Worm (Caenorhabditis elegans) whole organism, young adult: Measurements from ENCODE around the gene ZK1307.2.

Source experiments
- B0261.1 ChIP-seq: sonication (generic microtip); optimal IDR thresholded peaks from 2 replicates; lab custom pipeline; 2016; ENCODE audit warnings: mild to moderate bottlenecking, missing genetic modification characterization, moderate library complexity, missing compliant biosample characterization
- C06A6.2 ChIP-seq: fragments of 200-800 bp; sonication (Bioruptor generic); conservative IDR thresholded peaks from 2 replicates; pipeline ENCODE4 v1.3.6; 2022; ENCODE audit warnings: missing genetic modification characterization, missing compliant biosample characterization
- F22D6.2 ChIP-seq: sonication (generic microtip); optimal IDR thresholded peaks from 2 replicates; lab custom pipeline; 2016; ENCODE audit warnings: mild to moderate bottlenecking, missing genetic modification characterization, missing compliant biosample characterization
- F23B12.7 ChIP-seq: sonication (generic microtip); optimal IDR thresholded peaks from 2 replicates; lab custom pipeline; 2017; ENCODE audit warnings: missing genetic modification characterization, mild to moderate bottlenecking, missing compliant biosample characterization, antibody characterized with exemption, moderate library complexity; ENCODE audit not compliant: insufficient read depth
- F37B4.10 ChIP-seq: fragments of 200-800 bp; sonication (Bioruptor generic); IDR thresholded peaks from 2 replicates; pipeline ENCODE4 v1.3.6; 2022; ENCODE audit warnings: missing genetic modification characterization, missing compliant biosample characterization
- K11D2.4 ChIP-seq: fragments of 200-800 bp; sonication (Bioruptor generic); IDR thresholded peaks from 2 replicates; pipeline ENCODE4 v1.3.6; 2022; ENCODE audit warnings: missing genetic modification reagents, missing genetic modification characterization, missing compliant biosample characterization
- ama-1 ChIP-seq, 3 experiments: fragments of 150-350 bp in 1 of 3; sonication (generic microtip) in 2 of 3; optimal IDR thresholded peaks; 2 replicates each; lab custom pipeline; 2014 to 2018; ENCODE audit warnings: missing biosample characterization in 2 of 3, missing genetic modification characterization in 2 of 3, missing genetic modification reagents in 2 of 3
- athp-1 ChIP-seq: sonication (generic microtip); optimal IDR thresholded peaks from 2 replicates; lab custom pipeline; 2017; ENCODE audit warnings: mild to moderate bottlenecking, missing genetic modification characterization, missing compliant biosample characterization
- cebp-1 ChIP-seq, 2 experiments: fragments of 200-800 bp in 1 of 2; sonication (Bioruptor generic) in 1 of 2; sonication (generic microtip) in 1 of 2; IDR thresholded peaks in 1 of 2; optimal IDR thresholded peaks in 1 of 2; 2 replicates each; pipeline versions ENCODE4 v1.3.6 to Lab custom; 2017 to 2022; ENCODE audit warnings: missing compliant biosample characterization in 2 of 2, missing genetic modification characterization in 2 of 2, mild to moderate bottlenecking in 1 of 2, missing genetic modification reagents in 1 of 2, moderate library complexity in 1 of 2
- ceh-100 ChIP-seq: fragments of 200-800 bp; sonication (Bioruptor generic); IDR thresholded peaks from 2 replicates; pipeline ENCODE4 v1.3.6; 2022; ENCODE audit warnings: missing genetic modification reagents, missing genetic modification characterization, missing compliant biosample characterization
- ceh-40 ChIP-seq: fragments of 200-800 bp; sonication (Bioruptor generic); IDR thresholded peaks from 2 replicates; pipeline ENCODE4 v1.3.6; 2022; ENCODE audit warnings: missing genetic modification characterization, missing compliant biosample characterization
- ceh-58 ChIP-seq: fragments of 200-800 bp; sonication (Bioruptor generic); IDR thresholded peaks from 2 replicates; pipeline ENCODE4 v1.3.6; 2022; ENCODE audit warnings: missing genetic modification characterization, missing compliant biosample characterization
- ceh-79 ChIP-seq: sonication (generic microtip); optimal IDR thresholded peaks from 2 replicates; lab custom pipeline; 2017; ENCODE audit warnings: mild to moderate bottlenecking, missing genetic modification characterization, missing compliant biosample characterization
- ceh-91 ChIP-seq: fragments of 200-800 bp; sonication (Bioruptor generic); IDR thresholded peaks from 2 replicates; pipeline ENCODE4 v1.3.6; 2022; ENCODE audit warnings: missing genetic modification reagents, missing genetic modification characterization, missing compliant biosample characterization
- die-1 ChIP-seq: sonication (generic microtip); optimal IDR thresholded peaks from 2 replicates; lab custom pipeline; 2016; ENCODE audit warnings: missing genotype, mild to moderate bottlenecking, missing genetic modification characterization, missing compliant biosample characterization
- dox-1 ChIP-seq: fragments of 200-800 bp; sonication (Bioruptor generic); IDR thresholded peaks from 2 replicates; pipeline ENCODE4 v1.3.6; 2022; ENCODE audit warnings: missing genetic modification reagents, missing genetic modification characterization, missing compliant biosample characterization
- dpl-1 ChIP-seq: fragments of 150-350 bp; optimal IDR thresholded peaks from 2 replicates; lab custom pipeline; 2014; ENCODE audit warnings: missing biosample characterization, missing genetic modification reagents, missing genetic modification characterization
- efl-1 ChIP-seq: fragments of 150-350 bp; optimal IDR thresholded peaks from 2 replicates; lab custom pipeline; 2014; ENCODE audit warnings: missing biosample characterization, missing genetic modification reagents, missing genetic modification characterization
- fkh-3 ChIP-seq: sonication (generic microtip); optimal IDR thresholded peaks from 2 replicates; lab custom pipeline; 2016; ENCODE audit warnings: mild to moderate bottlenecking, missing genetic modification characterization, missing compliant biosample characterization
- hlh-26 ChIP-seq: fragments of 200-800 bp; sonication (Bioruptor generic); conservative IDR thresholded peaks from 2 replicates; pipeline ENCODE4 v1.3.6; 2022; ENCODE audit warnings: missing genetic modification reagents, missing genetic modification characterization, missing compliant biosample characterization
- hmg-1.2 ChIP-seq: fragments of 200-800 bp; sonication (Bioruptor generic); IDR thresholded peaks from 2 replicates; pipeline ENCODE4 v1.3.6; 2022; ENCODE audit warnings: missing genetic modification reagents, missing genetic modification characterization, missing compliant biosample characterization
- let-607 ChIP-seq, 2 experiments: fragments of 200-800 bp in 1 of 2; sonication (Bioruptor generic) in 1 of 2; sonication (generic microtip) in 1 of 2; optimal IDR thresholded peaks; 2 replicates each; lab custom pipeline; 2016 to 2018; ENCODE audit warnings: mild to moderate bottlenecking in 2 of 2, missing compliant biosample characterization in 2 of 2, missing genetic modification characterization in 2 of 2, moderate library complexity in 2 of 2, missing genotype in 1 of 2
- madf-10 ChIP-seq: sonication (generic microtip); optimal IDR thresholded peaks from 2 replicates; lab custom pipeline; 2016; ENCODE audit warnings: mild to moderate bottlenecking, missing genetic modification characterization, missing compliant biosample characterization
- madf-3 ChIP-seq: fragments of 200-800 bp; sonication (Bioruptor generic); IDR thresholded peaks from 2 replicates; pipeline ENCODE4 v1.3.6; 2022; ENCODE audit warnings: missing genetic modification reagents, missing genetic modification characterization, missing compliant biosample characterization
- madf-6 ChIP-seq: fragments of 200-800 bp; sonication (Bioruptor generic); IDR thresholded peaks from 2 replicates; pipeline ENCODE4 v1.3.6; 2022; ENCODE audit warnings: missing genetic modification reagents, missing genetic modification characterization, missing compliant biosample characterization
- mcd-1 ChIP-seq: fragments of 200-800 bp; sonication (Bioruptor generic); IDR thresholded peaks from 2 replicates; pipeline ENCODE4 v1.3.6; 2022; ENCODE audit warnings: missing genetic modification reagents, missing genetic modification characterization, missing compliant biosample characterization
- mes-4 ChIP-seq: sonication (generic microtip); optimal IDR thresholded peaks from 2 replicates; lab custom pipeline; 2016; ENCODE audit warnings: missing genotype, missing genetic modification characterization, missing compliant biosample characterization
- nfyb-1 ChIP-seq: fragments of 200-800 bp; sonication (Bioruptor generic); IDR thresholded peaks from 2 replicates; pipeline ENCODE4 v1.3.6; 2022; ENCODE audit warnings: missing genetic modification reagents, missing genetic modification characterization, missing compliant biosample characterization
- nhr-120 ChIP-seq: fragments of 200-800 bp; sonication (Bioruptor generic); IDR thresholded peaks from 2 replicates; pipeline ENCODE4 v1.3.6; 2022; ENCODE audit warnings: missing genetic modification characterization, missing compliant biosample characterization
- nhr-80 ChIP-seq: sonication (generic microtip); optimal IDR thresholded peaks from 2 replicates; lab custom pipeline; 2016; ENCODE audit warnings: missing genetic modification characterization, missing compliant biosample characterization
- nhr-90 ChIP-seq: sonication (generic microtip); optimal IDR thresholded peaks from 2 replicates; lab custom pipeline; 2016; ENCODE audit warnings: missing genotype, mild to moderate bottlenecking, missing genetic modification characterization, missing compliant biosample characterization
- rcor-1 ChIP-seq: fragments of 200-800 bp; sonication (Bioruptor generic); IDR thresholded peaks from 2 replicates; pipeline ENCODE4 v1.3.6; 2022; ENCODE audit warnings: missing genetic modification reagents, missing genetic modification characterization, missing compliant biosample characterization
- repo-1 ChIP-seq: sonication (generic microtip); optimal IDR thresholded peaks from 2 replicates; lab custom pipeline; 2017; ENCODE audit warnings: mild to moderate bottlenecking, missing genetic modification characterization, missing compliant biosample characterization
- rpc-1 ChIP-seq, 2 experiments: fragments of 150-350 bp in 1 of 2; sonication (generic microtip) in 1 of 2; optimal IDR thresholded peaks; 2 replicates each; lab custom pipeline; 2014 to 2018; ENCODE audit warnings: missing biosample characterization in 1 of 2, missing genetic modification characterization in 1 of 2, missing genetic modification reagents in 1 of 2, missing genotype in 1 of 2
- snpc-1.1 ChIP-seq: sonication (generic microtip); optimal IDR thresholded peaks from 2 replicates; lab custom pipeline; 2017; ENCODE audit warnings: missing genetic modification characterization, mild to moderate bottlenecking, missing compliant biosample characterization, antibody characterized with exemption, moderate library complexity, missing genotype, missing genetic modification reagents; ENCODE audit not compliant: insufficient read depth
- tbp1 ChIP-seq: fragments of 200-800 bp; sonication (Bioruptor generic); optimal IDR thresholded peaks from 2 replicates; lab custom pipeline; 2018; ENCODE audit warnings: mild to moderate bottlenecking, missing genetic modification characterization, missing compliant biosample characterization
- tlf-1 ChIP-seq: fragments of 200-800 bp; sonication (Bioruptor generic); optimal IDR thresholded peaks from 2 replicates; lab custom pipeline; 2018; ENCODE audit warnings: mild to moderate bottlenecking, missing genetic modification characterization, missing compliant biosample characterization
- xnd-1 ChIP-seq: sonication (generic microtip); optimal IDR thresholded peaks from 2 replicates; lab custom pipeline; 2016; ENCODE audit warnings: missing genotype, missing genetic modification reagents, missing genetic modification characterization, missing compliant biosample characterization
- zim-3 ChIP-seq: sonication (generic microtip); optimal IDR thresholded peaks from 2 replicates; lab custom pipeline; 2017; ENCODE audit warnings: mild to moderate bottlenecking, missing genetic modification characterization, moderate library complexity, missing compliant biosample characterization
- ztf-6 ChIP-seq: fragments of 200-800 bp; sonication (Bioruptor generic); IDR thresholded peaks from 2 replicates; pipeline ENCODE4 v1.3.6; 2022; ENCODE audit warnings: missing genetic modification reagents, missing genetic modification characterization, missing compliant biosample characterization

Gene ZK1307.2

ce11 chrII:9605954-9606353, 47.8 kb downstream of the ZK1307.2 start:
- TF ChIP-seq ama-1 (optimal IDR thresholded peaks at IDR 0.05; lab: Kevin White, UChicago): no peak
- no peak for TF ChIP-seq ama-1 (GFP tag; optimal IDR thresholded peaks at IDR 0.05; lab: Kevin White, UChicago)
- 0 out of 2 replicates have a peak, but pooled peaks have one; percentile 30 for TF ChIP-seq K11D2.4

- TF ChIP-seq C06A6.2 (GFP tag; lab: Robert Waterston, UW) (no peak), dox-1 (GFP tag; lab: Robert Waterston, UW) (no peak), rpc-1 (optimal IDR thresholded peaks at IDR 0.05; lab: Kevin White, UChicago) (no peak), rpc-1 (tag; optimal IDR thresholded peaks at IDR 0.05; lab: Kevin White, UChicago) (no peak), madf-6 (GFP tag; lab: Robert Waterston, UW) (no peak), F23B12.7 (tag; lab: Kevin White, UChicago) (no peak), xnd-1 (tag; lab: Kevin White, UChicago) (no peak), ceh-100 (GFP tag; lab: Robert Waterston, UW) (no peak), mes-4 (tag; lab: Kevin White, UChicago) (no peak), mcd-1 (GFP tag; lab: Robert Waterston, UW) (no peak), madf-3 (GFP tag; lab: Robert Waterston, UW) (no peak), ceh-91 (GFP tag; lab: Robert Waterston, UW) (no peak), die-1 (tag; lab: Kevin White, UChicago) (no peak), nhr-120 (GFP tag; lab: Robert Waterston, UW) (no peak), tlf-1 (GFP tag; lab: Kevin White, UChicago) (no peak), nhr-80 (tag; lab: Kevin White, UChicago) (no peak)
These were observed 48.4 kb downstream of the ZK1307.2 start, which contains the start of gene nhr-19 for ce11 chrII:9605336-9605735. Gene nhr-19 (minus strand): TSS chrII:9605526.

DNA sequence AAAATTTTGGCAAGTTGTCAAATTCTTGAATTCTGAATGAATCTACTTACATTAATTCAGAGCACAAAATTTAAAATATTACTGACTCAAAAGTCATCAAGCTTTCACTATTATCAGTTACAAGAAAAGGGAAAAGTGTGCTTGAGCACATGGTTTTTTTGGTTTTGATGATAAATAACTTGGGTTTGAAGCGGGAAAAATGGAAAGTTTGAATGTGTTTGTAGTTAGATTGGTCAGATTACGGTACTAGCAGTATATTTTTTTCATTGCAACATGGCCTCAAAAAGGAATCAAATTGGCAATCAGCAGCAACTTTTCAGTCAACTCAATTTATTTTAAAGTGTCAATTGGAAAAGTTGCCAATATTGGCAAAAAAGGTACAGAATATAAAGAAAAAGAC, 49.1 kb downstream of the ZK1307.2 start:
- TF ChIP-seq nhr-80 (tag; lab: Kevin White, UChicago) (peak; percentile 37), snpc-1.1 (tag; lab: Kevin White, UChicago) (no peak)

DNA sequence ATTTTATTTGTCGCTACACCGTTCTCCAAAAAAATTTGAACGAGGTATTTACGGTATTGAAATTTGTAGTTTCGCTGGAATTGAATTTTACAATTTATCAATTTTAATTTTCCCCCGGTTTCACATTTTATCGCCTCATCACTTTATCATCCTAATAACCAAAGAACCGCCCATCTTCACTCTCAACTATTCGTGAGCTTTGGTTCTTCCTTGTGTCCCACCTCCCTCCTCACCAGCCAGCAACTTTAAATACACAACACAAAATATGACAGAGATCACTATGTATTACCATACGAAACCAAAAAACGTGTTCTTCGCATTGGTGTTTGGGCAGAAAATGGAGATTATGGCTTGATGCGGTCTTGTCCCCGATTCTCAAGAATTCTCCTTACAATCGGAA, 49.7 kb downstream of the ZK1307.2 start:
- TF ChIP-seq ceh-79: no peak
- TF ChIP-seq rcor-1 (GFP tag; lab: Robert Waterston, UW): no peak
- TF ChIP-seq tbp1 (GFP tag; lab: Kevin White, UChicago): peak; percentile 11
- TF ChIP-seq ama-1 (optimal IDR thresholded peaks at IDR 0.05; lab: Kevin White, UChicago): no peak
- no peak for TF ChIP-seq ama-1 (GFP tag; optimal IDR thresholded peaks at IDR 0.05; lab: Kevin White, UChicago)
- no peak for TF ChIP-seq madf-3 (GFP tag; lab: Robert Waterston, UW)
- no peak for TF ChIP-seq dpl-1 (GFP tag; lab: Kevin White, UChicago)
- no peak for TF ChIP-seq nfyb-1 (GFP tag; lab: Robert Waterston, UW)

DNA sequence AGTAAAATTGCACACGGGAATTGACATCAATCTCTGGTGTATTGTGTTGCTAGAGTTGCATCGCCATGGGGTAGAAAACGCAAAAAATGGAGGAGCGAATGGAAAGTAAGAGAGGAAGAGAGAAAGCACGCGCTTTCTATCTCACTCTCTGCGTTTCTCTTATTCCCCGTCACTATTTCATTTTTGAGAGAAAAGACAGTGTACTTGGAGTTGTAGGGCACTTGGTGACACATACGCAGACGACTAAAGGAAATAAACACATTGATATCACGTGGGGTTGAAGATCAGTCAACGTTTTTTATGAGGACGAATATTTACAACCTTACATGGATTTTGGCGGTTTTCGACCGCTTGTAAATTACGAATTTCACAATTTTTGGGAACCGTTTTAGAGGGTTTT, 50.3 kb downstream of the ZK1307.2 start:
- peak; percentile 87 for TF ChIP-seq madf-10 (tag; lab: Kevin White, UChicago)
- TF ChIP-seq F37B4.10 (GFP tag; lab: Robert Waterston, UW): no peak
- peak; percentile 83 for TF ChIP-seq hmg-1.2 (GFP tag; lab: Robert Waterston, UW)
- peak; percentile 23 for TF ChIP-seq die-1 (tag; lab: Kevin White, UChicago)
- TF ChIP-seq nhr-80 (tag; lab: Kevin White, UChicago): peak; percentile 97
- TF ChIP-seq ceh-58 (GFP tag; lab: Robert Waterston, UW): no peak
- TF ChIP-seq athp-1 (tag; lab: Kevin White, UChicago): peak; percentile 43
- TF ChIP-seq let-607 (tag; optimal IDR thresholded peaks at IDR 0.05; lab: Kevin White, UChicago): peak; percentile 73 to 79
- peak; percentile 85 for TF ChIP-seq F22D6.2 (tag; lab: Kevin White, UChicago)
- TF ChIP-seq ceh-40 (GFP tag; lab: Robert Waterston, UW): no peak
- TF ChIP-seq ztf-6 (GFP tag; lab: Robert Waterston, UW): no peak
- no peak for TF ChIP-seq fkh-3
- TF ChIP-seq zim-3 (tag; lab: Kevin White, UChicago): no peak
- TF ChIP-seq tlf-1 (GFP tag; lab: Kevin White, UChicago): peak; percentile 75
- TF ChIP-seq hlh-26: no peak
- TF ChIP-seq repo-1: no peak
- no peak for TF ChIP-seq B0261.1
- no peak for TF ChIP-seq efl-1 (GFP tag; lab: Kevin White, UChicago)
- TF ChIP-seq F23B12.7 (tag; lab: Kevin White, UChicago): peak; percentile 74
- TF ChIP-seq cebp-1 (GFP tag; IDR thresholded peaks at IDR 0.05; lab: Robert Waterston, UW): peak; percentile 55; the same call in 1 of the 2 replicates
- TF ChIP-seq cebp-1 (tag; optimal IDR thresholded peaks at IDR 0.05; lab: Kevin White, UChicago): peak; percentile 90
- TF ChIP-seq nhr-90: peak; percentile 57
